Worm (Caenorhabditis elegans) whole organism, mixed stage, embryonic: ENCODE data around the gene F59F5.4.

Experiments used
- M03D4.4 ChIP-seq: sonication (generic microtip); optimal IDR thresholded peaks from 2 replicates; lab custom pipeline; 2017; ENCODE audit warnings: mild to moderate bottlenecking, missing genetic modification characterization, missing compliant biosample characterization
- bed-3 ChIP-seq: fragments of 200-800 bp; sonication (Bioruptor generic); optimal IDR thresholded peaks from 3 replicates; lab custom pipeline; 2018; ENCODE audit warnings: mild to moderate bottlenecking, missing genetic modification characterization, moderate library complexity, missing compliant biosample characterization
- blmp-1 ChIP-seq: fragments of 150-350 bp; optimal IDR thresholded peaks from 2 replicates; lab custom pipeline; 2014; ENCODE audit warnings: missing biosample characterization, missing genetic modification characterization
- ceh-39 ChIP-seq: fragments of 150-350 bp; optimal IDR thresholded peaks from 2 replicates; lab custom pipeline; 2014; ENCODE audit warnings: missing biosample characterization, missing genetic modification characterization
- ceh-43 ChIP-seq: fragments of 200-800 bp; sonication (Bioruptor generic); optimal IDR thresholded peaks from 2 replicates; lab custom pipeline; 2018; ENCODE audit warnings: mild to moderate bottlenecking, missing genetic modification characterization, moderate library complexity, missing compliant biosample characterization
- ceh-83 ChIP-seq: fragments of 200-800 bp; sonication (Bioruptor generic); optimal IDR thresholded peaks from 2 replicates; lab custom pipeline; 2018; ENCODE audit warnings: mild to moderate bottlenecking, missing genetic modification characterization, missing compliant biosample characterization
- ces-1 ChIP-seq: fragments of 150-350 bp; optimal IDR thresholded peaks from 2 replicates; lab custom pipeline; 2014; ENCODE audit warnings: missing biosample characterization, missing genetic modification reagents, missing genetic modification characterization
- cnd-1 ChIP-seq: fragments of 200-800 bp; sonication (Bioruptor generic); optimal IDR thresholded peaks from 2 replicates; lab custom pipeline; 2018; ENCODE audit warnings: mild to moderate bottlenecking, missing genetic modification characterization, missing compliant biosample characterization
- elt-1 ChIP-seq: sonication (generic microtip); optimal IDR thresholded peaks from 2 replicates; lab custom pipeline; 2017; ENCODE audit warnings: missing genetic modification characterization, mild to moderate bottlenecking, missing compliant biosample characterization, antibody characterized with exemption, moderate library complexity, borderline replicate concordance; ENCODE audit not compliant: insufficient read depth
- elt-3 ChIP-seq: fragments of 150-350 bp; optimal IDR thresholded peaks from 2 replicates; lab custom pipeline; 2014; ENCODE audit warnings: missing biosample characterization, missing genetic modification characterization
- flh-1 ChIP-seq: fragments of 200-800 bp; sonication (Bioruptor generic); optimal IDR thresholded peaks from 2 replicates; lab custom pipeline; 2018; ENCODE audit warnings: mild to moderate bottlenecking, missing genetic modification characterization, moderate library complexity, missing compliant biosample characterization
- ham-2 ChIP-seq: fragments of 200-800 bp; sonication (Bioruptor generic); optimal IDR thresholded peaks from 2 replicates; lab custom pipeline; 2018; ENCODE audit warnings: mild to moderate bottlenecking, missing genetic modification characterization, missing compliant biosample characterization
- hlh-1 ChIP-seq: fragments of 150-350 bp; optimal IDR thresholded peaks from 2 replicates; lab custom pipeline; 2014; ENCODE audit warnings: missing biosample characterization, missing genetic modification reagents, missing genetic modification characterization
- lin-13 ChIP-seq: fragments of 150-350 bp; optimal IDR thresholded peaks from 2 replicates; lab custom pipeline; 2014; ENCODE audit warnings: missing biosample characterization, missing genetic modification characterization
- lin-32 ChIP-seq: fragments of 200-800 bp; sonication (Bioruptor generic); optimal IDR thresholded peaks from 2 replicates; lab custom pipeline; 2018; ENCODE audit warnings: mild to moderate bottlenecking, missing genetic modification characterization, missing compliant biosample characterization
- lsy-2 ChIP-seq: fragments of 150-350 bp; optimal IDR thresholded peaks from 2 replicates; lab custom pipeline; 2014; ENCODE audit warnings: missing biosample characterization, missing genetic modification characterization
- mab-5 ChIP-seq: fragments of 150-350 bp; optimal IDR thresholded peaks from 2 replicates; lab custom pipeline; 2014; ENCODE audit warnings: missing biosample characterization, missing genetic modification characterization
- mep-1 ChIP-seq: fragments of 150-350 bp; optimal IDR thresholded peaks from 2 replicates; lab custom pipeline; 2017; ENCODE audit warnings: missing biosample characterization, missing genetic modification reagents, missing genetic modification characterization, inconsistent platforms
- mls-2 ChIP-seq: sonication (generic microtip); optimal IDR thresholded peaks from 2 replicates; lab custom pipeline; 2016; ENCODE audit warnings: mild to moderate bottlenecking, missing genetic modification characterization, moderate library complexity, missing compliant biosample characterization
- nhr-12 ChIP-seq: fragments of 150-350 bp; optimal IDR thresholded peaks from 2 replicates; lab custom pipeline; 2014; ENCODE audit warnings: missing biosample characterization, missing genetic modification characterization
- nhr-2 ChIP-seq: fragments of 150-350 bp; optimal IDR thresholded peaks from 2 replicates; lab custom pipeline; 2014; ENCODE audit warnings: missing biosample characterization, missing genetic modification characterization
- nhr-28 ChIP-seq: fragments of 150-350 bp; optimal IDR thresholded peaks from 2 replicates; lab custom pipeline; 2014; ENCODE audit warnings: missing biosample characterization, missing genetic modification characterization
- nhr-76 ChIP-seq: sonication (generic microtip); optimal IDR thresholded peaks from 2 replicates; lab custom pipeline; 2017; ENCODE audit warnings: missing biosample characterization, missing genetic modification characterization
- pha-4 ChIP-seq: fragments of 150-350 bp; optimal IDR thresholded peaks from 2 replicates; lab custom pipeline; 2018; ENCODE audit warnings: missing biosample characterization, missing genetic modification reagents, missing genetic modification characterization
- sem-2 ChIP-seq: fragments of 200-800 bp; sonication (Bioruptor generic); optimal IDR thresholded peaks from 2 replicates; lab custom pipeline; 2018; ENCODE audit warnings: mild to moderate bottlenecking, missing genetic modification characterization, missing compliant biosample characterization
- snpc-4 ChIP-seq: fragments of 150-350 bp; optimal IDR thresholded peaks from 2 replicates; lab custom pipeline; 2014; ENCODE audit warnings: missing biosample characterization, missing genetic modification characterization
- sptf-1 ChIP-seq: sonication (generic microtip); optimal IDR thresholded peaks from 2 replicates; lab custom pipeline; 2017; ENCODE audit warnings: mild to moderate bottlenecking, missing genetic modification characterization, moderate library complexity, missing compliant biosample characterization
- tbx-8 ChIP-seq: fragments of 200-800 bp; sonication (Bioruptor generic); optimal IDR thresholded peaks from 2 replicates; lab custom pipeline; 2018; ENCODE audit warnings: mild to moderate bottlenecking, missing genetic modification characterization, moderate library complexity, missing compliant biosample characterization
- unc-120 ChIP-seq: sonication (generic microtip); optimal IDR thresholded peaks from 2 replicates; lab custom pipeline; 2017; ENCODE audit warnings: missing genetic modification characterization, missing compliant biosample characterization; ENCODE audit not compliant: poor library complexity, severe bottlenecking
- unc-39 ChIP-seq: fragments of 150-350 bp; optimal IDR thresholded peaks from 2 replicates; lab custom pipeline; 2014; ENCODE audit warnings: missing biosample characterization, missing genetic modification characterization
- unc-62 ChIP-seq: fragments of 150-350 bp; optimal IDR thresholded peaks from 2 replicates; lab custom pipeline; 2014; ENCODE audit warnings: missing biosample characterization, missing genetic modification reagents, missing genetic modification characterization
- zip-8 ChIP-seq: fragments of 150-350 bp; optimal IDR thresholded peaks from 2 replicates; lab custom pipeline; 2014; ENCODE audit warnings: missing biosample characterization, missing genetic modification characterization
- ztf-11 ChIP-seq: fragments of 150-350 bp; optimal IDR thresholded peaks from 2 replicates; lab custom pipeline; 2014; ENCODE audit warnings: missing biosample characterization, missing genetic modification characterization

F59F5.4 gene

DNA sequence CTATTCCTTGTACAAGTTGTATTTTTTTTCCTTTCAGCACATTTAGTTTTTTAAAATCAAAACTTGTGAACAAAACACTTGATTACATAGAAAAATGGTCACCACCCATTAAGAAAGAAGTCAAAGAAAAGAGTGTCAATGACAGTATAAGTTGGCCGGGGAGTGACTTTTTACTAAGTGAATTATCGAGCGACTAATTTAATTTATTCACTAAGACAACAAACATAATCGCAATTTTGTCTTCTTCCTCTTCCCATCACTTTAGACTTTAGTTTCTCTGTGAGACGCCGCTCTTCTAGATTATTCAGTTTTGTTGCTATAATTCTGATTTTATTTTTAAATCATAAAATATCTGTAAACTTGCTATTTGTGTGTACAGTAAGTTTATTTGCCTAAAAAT lies 28.7 kb upstream of the F59F5.4 start:
- no peak for TF ChIP-seq elt-1 (tag; lab: Kevin White, UChicago)
- no peak for TF ChIP-seq flh-1 (GFP tag; lab: Kevin White, UChicago)
- TF ChIP-seq cnd-1 (tag; lab: Kevin White, UChicago), result no peak
- TF ChIP-seq nhr-76, result no peak
- peak; percentile 5 for TF ChIP-seq ces-1 (GFP tag; lab: Kevin White, UChicago)

ce11 chrX:10514834-10515233 lies 28.0 kb upstream of the F59F5.4 start:
- TF ChIP-seq lsy-2 (tag; lab: Kevin White, UChicago) (peak; percentile 57), bed-3 (GFP tag; lab: Kevin White, UChicago) (no peak), ham-2 (GFP tag; lab: Kevin White, UChicago) (peak; percentile 3)
- TF ChIP-seq, all 35 proteins: peak for 2

DNA sequence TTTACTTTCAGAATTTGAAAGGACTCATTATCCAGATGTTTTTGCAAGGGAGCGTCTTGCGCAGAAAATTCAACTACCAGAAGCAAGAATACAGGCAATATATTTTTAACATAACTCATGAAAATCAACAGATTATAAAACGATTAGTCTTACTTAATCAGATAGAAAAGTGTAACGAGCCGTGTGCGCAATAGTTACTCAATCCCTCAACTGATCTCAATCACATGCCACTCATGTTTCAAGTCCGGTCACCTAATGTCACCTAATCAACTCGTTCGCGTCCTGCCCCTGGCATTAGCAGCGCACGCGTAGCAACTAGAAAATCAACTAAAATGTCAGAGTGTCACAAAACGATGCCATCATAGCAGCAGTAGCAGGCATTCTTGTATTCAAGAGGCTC lies 26.2 kb upstream of the F59F5.4 start:
- TF ChIP-seq elt-3 (tag; lab: Kevin White, UChicago) (no peak), nhr-2 (peak; percentile 63)

DNA sequence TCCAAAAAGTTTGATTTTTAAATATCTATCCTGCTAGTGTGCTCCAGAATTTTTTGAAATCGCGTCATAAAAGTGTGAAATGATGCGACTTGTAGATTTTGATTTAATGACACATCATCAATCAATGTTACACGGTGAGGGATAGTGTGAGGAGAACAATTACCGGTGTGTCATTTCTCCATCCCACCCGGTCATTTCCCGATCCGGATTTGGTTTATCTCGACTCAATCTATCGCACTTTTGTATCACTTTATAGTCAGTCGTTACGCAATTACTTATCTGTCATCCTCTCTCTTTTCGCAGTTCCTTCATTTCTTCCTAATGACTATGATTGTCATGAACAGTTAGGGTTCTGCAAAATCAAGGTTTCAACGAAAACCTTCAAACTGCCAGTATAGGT lies 22.6 kb upstream of the F59F5.4 start:
- TF ChIP-seq bed-3 (GFP tag; lab: Kevin White, UChicago) (no peak), tbx-8 (GFP tag; lab: Kevin White, UChicago) (no peak), ceh-39 (tag; lab: Kevin White, UChicago) (no peak), mep-1 (no peak), unc-62 (GFP tag; lab: Kevin White, UChicago) (peak; percentile 92), ham-2 (GFP tag; lab: Kevin White, UChicago) (no peak), ceh-43 (GFP tag; lab: Kevin White, UChicago) (no peak), zip-8 (tag; lab: Kevin White, UChicago) (no peak), sem-2 (no peak), mab-5 (no peak), elt-1 (tag; lab: Kevin White, UChicago) (peak; percentile 91), sptf-1 (tag; lab: Kevin White, UChicago) (no peak), snpc-4 (tag; lab: Kevin White, UChicago) (no peak), pha-4 (tag; lab: Kevin White, UChicago) (no peak), ceh-83 (no peak), nhr-76 (no peak), hlh-1 (no peak), nhr-28 (tag; lab: Kevin White, UChicago) (no peak), mls-2 (tag; lab: Kevin White, UChicago) (no peak), lsy-2 (tag; lab: Kevin White, UChicago) (no peak), unc-39 (tag; lab: Kevin White, UChicago) (no peak), lin-13 (tag; lab: Kevin White, UChicago) (no peak), nhr-2 (peak; percentile 69), elt-3 (tag; lab: Kevin White, UChicago) (no peak)

- no peak for TF ChIP-seq ham-2 (GFP tag; lab: Kevin White, UChicago)
- no peak for TF ChIP-seq sem-2
- TF ChIP-seq mls-2 (tag; lab: Kevin White, UChicago), result no peak
- no peak for TF ChIP-seq ceh-39 (tag; lab: Kevin White, UChicago)
- TF ChIP-seq blmp-1 (tag; lab: Kevin White, UChicago), result no peak
- TF ChIP-seq ztf-11 (tag; lab: Kevin White, UChicago), result no peak
- TF ChIP-seq nhr-2, result no peak
- TF ChIP-seq nhr-12, result no peak
- TF ChIP-seq elt-3 (tag; lab: Kevin White, UChicago), result no peak
These were observed 21.5 kb upstream of the F59F5.4 start, which contains the start of gene F14F3.4 for ce11 chrX:10521313-10521712. TSS of gene F14F3.4 (minus strand) at chrX:10521413.

DNA sequence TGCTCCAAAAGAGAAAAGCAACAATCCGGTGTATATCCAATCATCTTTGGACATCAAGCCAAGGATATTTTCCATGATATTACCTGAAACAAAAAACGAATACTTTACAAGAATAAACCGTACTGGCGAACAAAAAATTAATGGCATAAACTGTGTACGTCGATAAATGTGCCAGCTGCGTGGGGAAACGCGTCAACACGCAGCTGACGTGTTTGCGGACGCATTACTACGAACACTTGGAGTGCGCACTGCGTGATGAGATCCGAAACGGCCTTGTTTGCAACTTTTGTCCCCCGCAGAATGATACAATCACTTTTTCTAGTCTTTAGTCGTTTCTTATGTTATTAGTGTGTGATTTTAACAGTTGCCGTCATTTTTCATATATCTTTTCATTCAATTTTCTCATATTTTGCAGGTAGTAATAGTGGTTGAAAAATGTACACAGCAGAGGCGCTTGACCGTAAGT lies 18.3 kb upstream of the F59F5.4 start, which contains the start of the genes mboa-7 and git-1:
TSS of gene mboa-7 (minus strand) at position 83 of the 466 bp plus-strand sequence.
TSS of gene git-1 (plus strand) at position 416 of the 466 bp plus-strand sequence.
- TF ChIP-seq bed-3 (GFP tag; lab: Kevin White, UChicago) (no peak), sptf-1 (tag; lab: Kevin White, UChicago) (peak; percentile 52), unc-120 (peak; percentile 38), nhr-2 (no peak), lin-32 (GFP tag; lab: Kevin White, UChicago) (peak; percentile 49), mls-2 (tag; lab: Kevin White, UChicago) (peak; percentile 42), ces-1 (GFP tag; lab: Kevin White, UChicago) (peak; percentile 9), lsy-2 (tag; lab: Kevin White, UChicago) (peak; percentile 2), M03D4.4 (peak; percentile 59), cnd-1 (tag; lab: Kevin White, UChicago) (no peak), mep-1 (peak; percentile 68), unc-62 (GFP tag; lab: Kevin White, UChicago) (no peak), ham-2 (GFP tag; lab: Kevin White, UChicago) (no peak), pha-4 (tag; lab: Kevin White, UChicago) (peak; percentile 37), mab-5 (no peak), lin-13 (tag; lab: Kevin White, UChicago) (peak; percentile 76), hlh-1 (peak; percentile 66)
- TF ChIP-seq, all 35 proteins: peak for 11
